In the genomic region with DNA sequence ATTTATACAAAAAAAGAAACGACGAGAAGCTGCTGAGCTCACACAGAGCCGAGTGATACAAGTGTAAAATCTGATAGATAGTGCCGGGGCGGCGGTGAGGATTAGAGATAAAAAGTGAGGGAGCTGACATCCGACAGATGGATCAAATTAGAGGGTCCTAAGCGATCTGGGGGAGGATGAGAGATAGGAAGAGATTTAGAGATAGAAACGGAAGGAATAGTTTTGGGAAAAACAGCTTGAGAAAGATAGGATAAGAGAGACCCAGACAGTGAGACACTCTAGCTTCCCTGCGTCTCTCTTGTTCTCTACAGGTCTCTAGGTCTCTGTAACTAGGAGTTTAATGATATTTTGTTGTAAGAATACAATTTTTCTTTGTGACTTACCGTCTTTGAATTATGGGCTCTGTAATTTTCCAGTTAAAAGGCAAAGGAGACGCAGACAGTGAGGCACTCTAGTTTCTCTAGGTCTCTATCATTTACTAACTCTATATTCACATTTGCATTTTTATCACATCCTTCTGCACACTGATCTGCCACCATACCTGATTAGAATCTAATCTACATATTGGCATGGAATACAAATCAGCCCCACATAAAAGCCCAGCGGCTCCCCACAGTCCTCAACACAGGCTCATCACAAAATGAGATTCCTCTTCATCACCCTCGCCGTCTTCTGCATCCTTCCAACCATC, we compare ENCODE assay signal across 5 worm cellular contexts.
A peak's percentile ranks its signal among the peaks of the same experiment; 100 is the strongest.
TF ChIP-seq lines count a peak whose summit lies in the region.

A gene (minus strand): TSS at position 43 of the 691 bp plus-strand sequence.
A gene (plus strand): TSS at position 641 of the 691 bp plus-strand sequence.

TF ChIP-seq in whole organism, L1 larva, 84 proteins besides CTCF, POLR2A, EP300 and RAD21 (continues in another document):
- TF ChIP-seq nhr-47 (tag; optimal IDR thresholded peaks at IDR 0.05; lab: Kevin White, UChicago) (no peak), isw-1 (GFP tag; IDR thresholded peaks at IDR 0.05; lab: Robert Waterston, UW) (no peak), jun-1 (tag; optimal IDR thresholded peaks at IDR 0.05; lab: Kevin White, UChicago) (no peak), aly-2 (tag; optimal IDR thresholded peaks at IDR 0.05; lab: Kevin White, UChicago) (no peak), egl-13 (tag; optimal IDR thresholded peaks at IDR 0.05; lab: Kevin White, UChicago) (no peak), zag-1 (tag; optimal IDR thresholded peaks at IDR 0.05; lab: Kevin White, UChicago) (no peak), ama-1 (optimal IDR thresholded peaks at IDR 0.05; lab: Kevin White, UChicago) (no peak), nhr-19 (GFP tag; conservative IDR thresholded peaks at IDR 0.05; lab: Robert Waterston, UW) (peak; percentile 43), efl-3 (GFP tag; optimal IDR thresholded peaks at IDR 0.05; lab: Kevin White, UChicago) (no peak), ceh-63 (GFP tag; optimal IDR thresholded peaks at IDR 0.05; lab: Kevin White, UChicago) (no peak), aha-1 (tag; optimal IDR thresholded peaks at IDR 0.05; lab: Kevin White, UChicago) (no peak), elt-2 (tag; optimal IDR thresholded peaks at IDR 0.05; lab: Kevin White, UChicago) (no peak), mab-9 (GFP tag; IDR thresholded peaks at IDR 0.05; lab: Robert Waterston, UW) (no peak), lsy-2 (tag; optimal IDR thresholded peaks at IDR 0.05; lab: Kevin White, UChicago) (peak in 1 of 2 experiments; percentile 46), nhr-28 (tag; optimal IDR thresholded peaks at IDR 0.05; lab: Kevin White, UChicago) (no peak), fkh-8 (tag; optimal IDR thresholded peaks at IDR 0.05; lab: Kevin White, UChicago) (no peak), ztf-4 (tag; optimal IDR thresholded peaks at IDR 0.05; lab: Kevin White, UChicago) (no peak), pqm-1 (tag; optimal IDR thresholded peaks at IDR 0.05; lab: Kevin White, UChicago) (no peak)

TF ChIP-seq in whole organism, L2 larva, 48 proteins besides CTCF, POLR2A, EP300 and RAD21 (continues in another document):
- TF ChIP-seq nhr-77 (tag; optimal IDR thresholded peaks at IDR 0.05; lab: Kevin White, UChicago) (no peak), lin-39 (tag; optimal IDR thresholded peaks at IDR 0.05; lab: Kevin White, UChicago) (no peak), F13H6.1 (tag; optimal IDR thresholded peaks at IDR 0.05; lab: Kevin White, UChicago) (peak; percentile 44), nhr-12 (tag; optimal IDR thresholded peaks at IDR 0.05; lab: Kevin White, UChicago) (no peak), Y55F3AM.14 (GFP tag; optimal IDR thresholded peaks at IDR 0.05; lab: Kevin White, UChicago) (no peak), ztf-1 (GFP tag; conservative IDR thresholded peaks at IDR 0.05; lab: Robert Waterston, UW) (no peak), crh-2 (tag; optimal IDR thresholded peaks at IDR 0.05; lab: Kevin White, UChicago) (no peak), nhr-237 (tag; optimal IDR thresholded peaks at IDR 0.05; lab: Kevin White, UChicago) (no peak), peb-1 (tag; optimal IDR thresholded peaks at IDR 0.05; lab: Kevin White, UChicago) (no peak), lin-13 (GFP tag; optimal IDR thresholded peaks at IDR 0.05; lab: Kevin White, UChicago) (peak; percentile 59), C34F6.9 (tag; optimal IDR thresholded peaks at IDR 0.05; lab: Kevin White, UChicago) (peak; percentile 26), ceh-82 (tag; optimal IDR thresholded peaks at IDR 0.05; lab: Kevin White, UChicago) (no peak), skn-1 (tag; optimal IDR thresholded peaks at IDR 0.05; lab: Kevin White, UChicago) (no peak), R02D3.7 (tag; optimal IDR thresholded peaks at IDR 0.05; lab: Kevin White, UChicago) (no peak), aly-2 (tag; optimal IDR thresholded peaks at IDR 0.05; lab: Kevin White, UChicago) (no peak), alr-1 (tag; optimal IDR thresholded peaks at IDR 0.05; lab: Kevin White, UChicago) (no peak), sma-3 (GFP tag; optimal IDR thresholded peaks at IDR 0.05; lab: Kevin White, UChicago) (no peak)

TF ChIP-seq in whole organism, L4 larva, 104 proteins besides CTCF, POLR2A, EP300 and RAD21:
- TF ChIP-seq fkh-10 (GFP tag; optimal IDR thresholded peaks at IDR 0.05; lab: Kevin White, UChicago) (no peak), ctbp-1 (GFP tag; IDR thresholded peaks at IDR 0.05; lab: Robert Waterston, UW) (0 out of 2 replicates have a peak, but pooled peaks have one; percentile 32), nhr-11 (tag; optimal IDR thresholded peaks at IDR 0.05; lab: Kevin White, UChicago) (peak; percentile 9), daf-16 (GFP tag; optimal IDR thresholded peaks at IDR 0.05; lab: Kevin White, UChicago) (peak in 1 of 2 experiments; percentile 45), daf-16 (tag; optimal IDR thresholded peaks at IDR 0.05; lab: Kevin White, UChicago) (no peak)

TF ChIP-seq in whole organism, late embryonic, 69 proteins besides CTCF, POLR2A, EP300 and RAD21:
- no peak for TF ChIP-seq nhr-11 (tag; optimal IDR thresholded peaks at IDR 0.05; lab: Kevin White, UChicago)
- peak; percentile 52 for TF ChIP-seq hlh-8 (tag; optimal IDR thresholded peaks at IDR 0.05; lab: Kevin White, UChicago)
- TF ChIP-seq unc-42 (tag; optimal IDR thresholded peaks at IDR 0.05; lab: Kevin White, UChicago), result peak; percentile 45
- TF ChIP-seq dmd-4 (tag; optimal IDR thresholded peaks at IDR 0.05; lab: Kevin White, UChicago; ENCODE audit: borderline replicate concordance), result no peak
- TF ChIP-seq ceh-18 (tag; optimal IDR thresholded peaks at IDR 0.05; lab: Kevin White, UChicago), result peak; percentile 36
- peak; percentile 35 for TF ChIP-seq unc-55 (GFP tag; optimal IDR thresholded peaks at IDR 0.05; lab: Kevin White, UChicago)

TF ChIP-seq in whole organism, mixed stage, embryonic, 35 proteins besides CTCF, POLR2A, EP300 and RAD21:
- TF ChIP-seq unc-120 (tag; optimal IDR thresholded peaks at IDR 0.05; lab: Kevin White, UChicago; ENCODE audit: poor library complexity, severe bottlenecking), result peak; percentile 48
- no peak for TF ChIP-seq ceh-43 (GFP tag; optimal IDR thresholded peaks at IDR 0.05; lab: Kevin White, UChicago)
- peak; percentile 34 for TF ChIP-seq hlh-1 (tag; optimal IDR thresholded peaks at IDR 0.05; lab: Kevin White, UChicago)
- no peak for TF ChIP-seq sem-2 (GFP tag; optimal IDR thresholded peaks at IDR 0.05; lab: Kevin White, UChicago)
- TF ChIP-seq tbx-8 (GFP tag; optimal IDR thresholded peaks at IDR 0.05; lab: Kevin White, UChicago), result no peak
- TF ChIP-seq nhr-2 (tag; optimal IDR thresholded peaks at IDR 0.05; lab: Kevin White, UChicago), result no peak
- no peak for TF ChIP-seq lin-32 (GFP tag; optimal IDR thresholded peaks at IDR 0.05; lab: Kevin White, UChicago)
- TF ChIP-seq unc-62 (GFP tag; optimal IDR thresholded peaks at IDR 0.05; lab: Kevin White, UChicago), result peak; percentile 65
- no peak for TF ChIP-seq lin-13 (tag; optimal IDR thresholded peaks at IDR 0.05; lab: Kevin White, UChicago)
- TF ChIP-seq ces-1 (GFP tag; optimal IDR thresholded peaks at IDR 0.05; lab: Kevin White, UChicago), result peak; percentile 15
- TF ChIP-seq unc-39 (tag; optimal IDR thresholded peaks at IDR 0.05; lab: Kevin White, UChicago), result no peak
- no peak for TF ChIP-seq mep-1 (tag; optimal IDR thresholded peaks at IDR 0.05; lab: Kevin White, UChicago)
- no peak for TF ChIP-seq elt-3 (tag; optimal IDR thresholded peaks at IDR 0.05; lab: Kevin White, UChicago)
- no peak for TF ChIP-seq nhr-237 (tag; optimal IDR thresholded peaks at IDR 0.05; lab: Kevin White, UChicago)
- TF ChIP-seq bed-3 (GFP tag; optimal IDR thresholded peaks at IDR 0.05; lab: Kevin White, UChicago), result no peak
- TF ChIP-seq nhr-28 (tag; optimal IDR thresholded peaks at IDR 0.05; lab: Kevin White, UChicago), result no peak
- TF ChIP-seq mab-5 (tag; optimal IDR thresholded peaks at IDR 0.05; lab: Kevin White, UChicago), result no peak
- no peak for TF ChIP-seq lsy-2 (tag; optimal IDR thresholded peaks at IDR 0.05; lab: Kevin White, UChicago)
- no peak for TF ChIP-seq M03D4.4 (tag; optimal IDR thresholded peaks at IDR 0.05; lab: Kevin White, UChicago)
